Worm (Caenorhabditis elegans) whole organism, young adult: ENCODE data around the gene F56H9.8.

Experiments used
- B0261.1 ChIP-seq: sonication (generic microtip); optimal IDR thresholded peaks from 2 replicates; lab custom pipeline; 2016; ENCODE audit warnings: mild to moderate bottlenecking, missing genetic modification characterization, moderate library complexity, missing compliant biosample characterization
- B0336.3 ChIP-seq: fragments of 200-800 bp; sonication (Bioruptor generic); IDR thresholded peaks from 2 replicates; pipeline ENCODE4 v1.3.6; 2022; ENCODE audit warnings: missing genetic modification characterization, missing compliant biosample characterization
- C17E4.6 ChIP-seq: fragments of 200-800 bp; sonication (Bioruptor generic); IDR thresholded peaks from 2 replicates; pipeline ENCODE4 v1.3.6; 2022; ENCODE audit warnings: missing genetic modification reagents, missing genetic modification characterization, missing compliant biosample characterization
- D2030.7 ChIP-seq: fragments of 200-800 bp; sonication (Bioruptor generic); IDR thresholded peaks from 2 replicates; pipeline ENCODE4 v1.3.6; 2022; ENCODE audit warnings: missing genetic modification reagents, missing genetic modification characterization, missing compliant biosample characterization
- F39B2.1 ChIP-seq: fragments of 200-800 bp; sonication (Bioruptor generic); IDR thresholded peaks from 2 replicates; pipeline ENCODE4 v1.3.6; 2022; ENCODE audit warnings: missing genetic modification reagents, missing genetic modification characterization, missing compliant biosample characterization
- F55B11.4 ChIP-seq: sonication (generic microtip); optimal IDR thresholded peaks from 2 replicates; lab custom pipeline; 2016; ENCODE audit warnings: missing compliant biosample characterization, missing genetic modification characterization, borderline replicate concordance; ENCODE audit not compliant: insufficient read depth
- F57C9.4 ChIP-seq: sonication (generic microtip); optimal IDR thresholded peaks from 2 replicates; lab custom pipeline; 2017; ENCODE audit warnings: mild to moderate bottlenecking, missing genetic modification characterization, missing compliant biosample characterization
- Y53G8AR.9 ChIP-seq: fragments of 200-800 bp; sonication (Bioruptor generic); conservative IDR thresholded peaks from 2 replicates; pipeline ENCODE4 v1.3.6; 2022; ENCODE audit warnings: missing genetic modification reagents, missing genetic modification characterization, missing compliant biosample characterization
- Y56A3A.18 ChIP-seq: fragments of 200-800 bp; sonication (Bioruptor generic); IDR thresholded peaks from 2 replicates; pipeline ENCODE4 v1.3.6; 2022; ENCODE audit warnings: missing genetic modification reagents, missing genetic modification characterization, missing compliant biosample characterization
- Y95B8A.8 ChIP-seq: fragments of 200-800 bp; sonication (Bioruptor generic); IDR thresholded peaks from 2 replicates; pipeline ENCODE4 v1.3.6; 2022; ENCODE audit warnings: missing genetic modification reagents, missing genetic modification characterization, missing compliant biosample characterization
- ZK185.1 ChIP-seq: sonication (generic microtip); optimal IDR thresholded peaks from 2 replicates; lab custom pipeline; 2016; ENCODE audit warnings: mild to moderate bottlenecking, missing genetic modification characterization, missing compliant biosample characterization; ENCODE audit not compliant: poor library complexity, severe bottlenecking
- attf-3 ChIP-seq: fragments of 200-800 bp; sonication (Bioruptor generic); conservative IDR thresholded peaks from 2 replicates; pipeline ENCODE4 v1.3.6; 2022; ENCODE audit warnings: missing genetic modification reagents, missing genetic modification characterization, missing compliant biosample characterization
- cebp-2 ChIP-seq: fragments of 200-800 bp; sonication (Bioruptor generic); IDR thresholded peaks from 2 replicates; pipeline ENCODE4 v1.3.6; 2022; ENCODE audit warnings: missing genetic modification characterization, missing compliant biosample characterization
- ceh-27 ChIP-seq: fragments of 200-800 bp; sonication (Bioruptor generic); optimal IDR thresholded peaks from 2 replicates; lab custom pipeline; 2018; ENCODE audit warnings: mild to moderate bottlenecking, missing genetic modification characterization, moderate library complexity, missing compliant biosample characterization
- ceh-40 ChIP-seq: fragments of 200-800 bp; sonication (Bioruptor generic); IDR thresholded peaks from 2 replicates; pipeline ENCODE4 v1.3.6; 2022; ENCODE audit warnings: missing genetic modification characterization, missing compliant biosample characterization
- ceh-58 ChIP-seq: fragments of 200-800 bp; sonication (Bioruptor generic); IDR thresholded peaks from 2 replicates; pipeline ENCODE4 v1.3.6; 2022; ENCODE audit warnings: missing genetic modification characterization, missing compliant biosample characterization
- dpl-1 ChIP-seq: fragments of 150-350 bp; optimal IDR thresholded peaks from 2 replicates; lab custom pipeline; 2014; ENCODE audit warnings: missing biosample characterization, missing genetic modification reagents, missing genetic modification characterization
- egrh-3 ChIP-seq: fragments of 200-800 bp; sonication (Bioruptor generic); IDR thresholded peaks from 2 replicates; pipeline ENCODE4 v1.3.6; 2022; ENCODE audit warnings: missing genetic modification reagents, missing genetic modification characterization, missing compliant biosample characterization
- hmg-1.2 ChIP-seq: fragments of 200-800 bp; sonication (Bioruptor generic); IDR thresholded peaks from 2 replicates; pipeline ENCODE4 v1.3.6; 2022; ENCODE audit warnings: missing genetic modification reagents, missing genetic modification characterization, missing compliant biosample characterization
- hmg-20 ChIP-seq: fragments of 200-800 bp; sonication (Bioruptor generic); IDR thresholded peaks from 2 replicates; pipeline ENCODE4 v1.3.6; 2022; ENCODE audit warnings: missing genetic modification reagents, missing genetic modification characterization, missing compliant biosample characterization
- let-607 ChIP-seq, 2 experiments: fragments of 200-800 bp in 1 of 2; sonication (Bioruptor generic) in 1 of 2; sonication (generic microtip) in 1 of 2; optimal IDR thresholded peaks; 2 replicates each; lab custom pipeline; 2016 to 2018; ENCODE audit warnings: mild to moderate bottlenecking in 2 of 2, missing compliant biosample characterization in 2 of 2, missing genetic modification characterization in 2 of 2, moderate library complexity in 2 of 2, missing genotype in 1 of 2
- lin-54 ChIP-seq: fragments of 200-800 bp; sonication (Bioruptor generic); optimal IDR thresholded peaks from 2 replicates; lab custom pipeline; 2018; ENCODE audit warnings: mild to moderate bottlenecking, missing genetic modification characterization, missing compliant biosample characterization
- madf-8 ChIP-seq: fragments of 200-800 bp; sonication (Bioruptor generic); conservative IDR thresholded peaks from 2 replicates; pipeline ENCODE4 v1.3.6; 2022; ENCODE audit warnings: missing genetic modification reagents, missing genetic modification characterization, missing compliant biosample characterization
- mel-28 ChIP-seq: sonication (generic microtip); optimal IDR thresholded peaks from 2 replicates; lab custom pipeline; 2016; ENCODE audit warnings: borderline replicate concordance, mild to moderate bottlenecking, missing genetic modification characterization, missing compliant biosample characterization
- mes-4 ChIP-seq: sonication (generic microtip); optimal IDR thresholded peaks from 2 replicates; lab custom pipeline; 2016; ENCODE audit warnings: missing genotype, missing genetic modification characterization, missing compliant biosample characterization
- mxl-1 ChIP-seq: sonication (generic microtip); optimal IDR thresholded peaks from 2 replicates; lab custom pipeline; 2016; ENCODE audit warnings: missing genetic modification characterization, missing compliant biosample characterization
- nfya-1 ChIP-seq: sonication (generic microtip); optimal IDR thresholded peaks from 2 replicates; lab custom pipeline; 2017; ENCODE audit warnings: antibody characterized with exemption, missing compliant biosample characterization, missing genetic modification characterization, borderline replicate concordance; ENCODE audit not compliant: insufficient read depth
- nhr-120 ChIP-seq: fragments of 200-800 bp; sonication (Bioruptor generic); IDR thresholded peaks from 2 replicates; pipeline ENCODE4 v1.3.6; 2022; ENCODE audit warnings: missing genetic modification characterization, missing compliant biosample characterization
- rec-8 ChIP-seq, 2 experiments: sonication (generic microtip); optimal IDR thresholded peaks; 2 replicates each; lab custom pipeline; 2016; ENCODE audit warnings: mild to moderate bottlenecking in 2 of 2, missing genetic modification characterization in 2 of 2, missing genetic modification reagents in 2 of 2, missing genotype in 2 of 2, missing biosample characterization in 1 of 2, missing compliant biosample characterization in 1 of 2, moderate library complexity in 1 of 2
- repo-1 ChIP-seq: sonication (generic microtip); optimal IDR thresholded peaks from 2 replicates; lab custom pipeline; 2017; ENCODE audit warnings: mild to moderate bottlenecking, missing genetic modification characterization, missing compliant biosample characterization
- rpc-1 ChIP-seq, 2 experiments: fragments of 150-350 bp in 1 of 2; sonication (generic microtip) in 1 of 2; optimal IDR thresholded peaks; 2 replicates each; lab custom pipeline; 2014 to 2018; ENCODE audit warnings: missing biosample characterization in 1 of 2, missing genetic modification characterization in 1 of 2, missing genetic modification reagents in 1 of 2, missing genotype in 1 of 2
- snpc-1.1 ChIP-seq: sonication (generic microtip); optimal IDR thresholded peaks from 2 replicates; lab custom pipeline; 2017; ENCODE audit warnings: missing genetic modification characterization, mild to moderate bottlenecking, missing compliant biosample characterization, antibody characterized with exemption, moderate library complexity, missing genotype, missing genetic modification reagents; ENCODE audit not compliant: insufficient read depth
- snpc-3.4 ChIP-seq: sonication (generic microtip); optimal IDR thresholded peaks from 2 replicates; lab custom pipeline; 2017; ENCODE audit warnings: missing genetic modification characterization, mild to moderate bottlenecking, missing compliant biosample characterization, antibody characterized with exemption, moderate library complexity, missing genotype, missing genetic modification reagents
- somi-1 ChIP-seq: fragments of 200-800 bp; sonication (Bioruptor generic); optimal IDR thresholded peaks from 2 replicates; lab custom pipeline; 2018; ENCODE audit warnings: mild to moderate bottlenecking, missing genetic modification characterization, missing compliant biosample characterization
- sptf-2 ChIP-seq: fragments of 200-800 bp; sonication (Bioruptor generic); optimal IDR thresholded peaks from 2 replicates; lab custom pipeline; 2018; ENCODE audit warnings: mild to moderate bottlenecking, missing genetic modification characterization, missing compliant biosample characterization
- tbx-9 ChIP-seq: sonication (generic microtip); optimal IDR thresholded peaks from 2 replicates; lab custom pipeline; 2016; ENCODE audit warnings: borderline replicate concordance, missing genetic modification characterization, inconsistent platforms, missing compliant biosample characterization

The F56H9.8 gene

ce11 chrV:12667397-12667796, 22.8 kb downstream of the F56H9.8 start (continued):
- no peak for TF ChIP-seq F55B11.4 (tag; lab: Kevin White, UChicago)

DNA sequence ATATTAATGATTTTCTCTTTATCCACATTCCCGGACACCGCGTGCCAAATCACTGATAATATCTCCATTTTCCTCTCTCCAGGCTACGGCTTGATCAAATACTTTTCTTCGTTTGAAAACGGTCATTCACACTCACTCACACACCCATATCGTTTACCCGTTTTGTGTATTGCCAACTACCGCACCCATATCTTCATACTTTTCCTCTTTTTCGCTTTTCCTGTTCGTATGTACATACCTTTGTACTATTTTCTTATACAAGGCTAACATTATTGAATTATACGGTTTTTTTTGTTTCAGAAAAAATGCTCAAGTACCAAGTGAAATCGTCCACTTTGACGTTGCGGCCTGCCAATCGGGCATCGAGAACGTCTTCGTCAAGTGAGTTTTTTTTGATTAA, 23.3 kb downstream of the F56H9.8 start, which contains the start of gene W05B10.4:
TSS of gene W05B10.4 (plus strand) at position 301 of the 400 bp plus-strand sequence.
- peak; percentile 10 for TF ChIP-seq ceh-27 (GFP tag; lab: Kevin White, UChicago)
- TF ChIP-seq attf-3, result no peak

ce11 chrV:12670607-12671006, 26.0 kb downstream of the F56H9.8 start, which contains the start of gene srx-116:
TSS of gene srx-116 (plus strand) at chrV:12670907.
- TF ChIP-seq lin-54 (GFP tag; lab: Kevin White, UChicago), result no peak
- TF ChIP-seq somi-1 (GFP tag; lab: Kevin White, UChicago), result no peak
- no peak for TF ChIP-seq rec-8 (tag; optimal IDR thresholded peaks at IDR 0.05; lab: Kevin White, UChicago)
- TF ChIP-seq Y95B8A.8 (GFP tag; lab: Robert Waterston, UW), result no peak
- no peak for TF ChIP-seq snpc-3.4
- TF ChIP-seq ZK185.1 (tag; lab: Kevin White, UChicago), result no peak
- TF ChIP-seq Y56A3A.18 (GFP tag; lab: Robert Waterston, UW), result no peak
- no peak for TF ChIP-seq ceh-40 (GFP tag; lab: Robert Waterston, UW)
- no peak for TF ChIP-seq snpc-1.1
- no peak for TF ChIP-seq mel-28 (tag; lab: Kevin White, UChicago)
- TF ChIP-seq let-607 (tag; optimal IDR thresholded peaks at IDR 0.05; lab: Kevin White, UChicago), result no peak
- no peak for TF ChIP-seq ceh-58 (GFP tag; lab: Robert Waterston, UW)
- TF ChIP-seq D2030.7, result no peak
- no peak for TF ChIP-seq mes-4
- TF ChIP-seq hmg-20 (GFP tag; lab: Robert Waterston, UW), result no peak
- TF ChIP-seq egrh-3 (GFP tag; lab: Robert Waterston, UW), result no peak
- no peak for TF ChIP-seq C17E4.6
- TF ChIP-seq hmg-1.2 (GFP tag; lab: Robert Waterston, UW), result no peak
- TF ChIP-seq repo-1 (tag; lab: Kevin White, UChicago), result no peak

DNA sequence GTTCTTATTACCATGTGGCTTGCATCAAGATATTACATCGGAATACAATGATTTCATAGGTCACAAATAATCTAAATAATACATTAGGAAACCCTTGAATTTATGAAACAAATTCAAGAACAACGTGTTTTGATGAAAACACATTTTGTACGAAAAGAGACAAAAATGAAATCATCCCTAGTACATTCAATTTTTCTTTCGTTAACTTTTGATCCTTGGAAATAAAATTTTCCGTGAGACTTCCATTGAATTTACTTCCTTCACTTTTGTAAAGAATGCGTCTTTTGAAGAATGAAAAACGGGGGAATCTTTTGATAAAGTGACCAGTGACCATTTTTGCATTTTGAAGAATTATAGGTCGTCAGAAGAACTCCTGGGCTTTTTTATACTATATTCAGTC, 29.1 kb downstream of the F56H9.8 start:
- TF ChIP-seq nhr-120 (GFP tag; lab: Robert Waterston, UW) (no peak), mxl-1 (no peak), B0336.3 (no peak), F57C9.4 (tag; lab: Kevin White, UChicago) (no peak), madf-8 (GFP tag; lab: Robert Waterston, UW) (no peak)

DNA sequence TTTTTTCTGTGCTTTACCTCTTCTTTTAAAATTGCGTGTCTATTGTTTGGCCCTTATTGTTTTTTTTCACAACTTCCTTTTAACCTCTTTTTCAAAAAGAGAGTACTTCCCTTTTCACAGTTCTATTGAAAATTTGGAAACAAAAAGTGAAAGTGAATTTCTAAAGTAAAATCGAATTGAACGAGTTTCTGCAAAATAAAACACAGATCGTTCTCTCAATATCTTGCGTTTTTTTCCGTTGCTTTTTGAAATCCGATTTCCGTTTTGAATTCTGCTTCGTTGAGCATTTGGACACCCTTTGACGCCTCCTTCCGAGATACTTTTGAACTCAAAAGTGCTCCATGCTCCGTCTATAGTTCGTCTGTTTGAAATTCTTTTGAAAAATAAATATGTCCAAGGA, 31.7 kb downstream of the F56H9.8 start:
- TF ChIP-seq somi-1 (GFP tag; lab: Kevin White, UChicago) (no peak), madf-8 (GFP tag; lab: Robert Waterston, UW) (no peak), rpc-1 (optimal IDR thresholded peaks at IDR 0.05; lab: Kevin White, UChicago) (no peak), rpc-1 (tag; optimal IDR thresholded peaks at IDR 0.05; lab: Kevin White, UChicago) (no peak), Y95B8A.8 (GFP tag; lab: Robert Waterston, UW) (no peak), B0261.1 (tag; lab: Kevin White, UChicago) (no peak), nfya-1 (tag; lab: Kevin White, UChicago) (no peak), cebp-2 (GFP tag; lab: Robert Waterston, UW) (no peak), tbx-9 (tag; lab: Kevin White, UChicago) (no peak), F39B2.1 (GFP tag; lab: Robert Waterston, UW) (no peak), sptf-2 (GFP tag; lab: Kevin White, UChicago) (no peak), Y53G8AR.9 (GFP tag; lab: Robert Waterston, UW) (no peak), dpl-1 (GFP tag; lab: Kevin White, UChicago) (no peak)
- TF ChIP-seq, all 124 proteins: peak for 0
